Worm (Caenorhabditis elegans): ENCODE data around the gene bath-10.

DNA sequence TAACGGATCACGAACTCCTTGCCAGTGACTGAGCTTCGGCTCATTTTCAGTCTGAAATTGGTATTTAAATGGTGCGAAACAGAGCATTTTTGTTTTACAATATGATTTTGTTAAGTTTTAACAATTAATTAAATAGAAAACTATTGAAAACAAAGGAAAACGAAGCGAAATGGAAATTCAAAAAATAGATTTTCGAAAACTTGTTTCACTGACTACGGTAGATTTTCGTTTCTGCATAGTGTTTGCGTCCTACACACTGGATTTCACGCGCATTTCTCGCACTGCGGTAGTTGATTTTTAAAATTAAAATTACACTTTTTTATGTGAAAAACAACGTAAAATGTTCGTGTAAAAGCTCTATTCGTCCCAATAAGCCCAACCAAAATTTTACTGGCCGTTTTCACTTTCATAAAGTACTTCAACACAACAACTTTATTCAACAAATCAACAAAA, 28.5 kb upstream of the bath-10 start, which contains the start of gene bath-30:
- no peak for TF ChIP-seq him-1 (tag; optimal IDR thresholded peaks at IDR 0.05)
- no peak for TF ChIP-seq W03F9.2 (tag; optimal IDR thresholded peaks at IDR 0.05)
- no peak for TF ChIP-seq dao-5 (tag; optimal IDR thresholded peaks at IDR 0.05)

Data from whole organism, L4/young adult.